Fruit fly (Drosophila melanogaster) whole organism, embryonic: ENCODE data around the gene Tsp97E.

Source experiments
- BEAF-32 ChIP-seq: fragments of 200-800 bp; sonication (Bioruptor generic); optimal IDR thresholded peaks from 3 replicates; lab custom pipeline; 2017; ENCODE audit warnings: missing biosample characterization, missing genetic modification characterization, mild to moderate bottlenecking, moderate library complexity, missing genetic modification reagents
- CG16813 ChIP-seq: fragments of 200-800 bp; sonication (Bioruptor generic); IDR thresholded peaks from 3 replicates; pipeline ENCODE4 v1.3.6; 2022; ENCODE audit warnings: missing biosample characterization, missing genetic modification characterization; ENCODE audit not compliant: partially characterized antibody
- CG4617 ChIP-seq: fragments of 200-800 bp; sonication (Bioruptor generic); optimal IDR thresholded peaks from 3 replicates; lab custom pipeline; 2016; ENCODE audit warnings: missing biosample characterization, missing genetic modification characterization, borderline replicate concordance
- CG7372 ChIP-seq: fragments of 200-800 bp; sonication (Bioruptor generic); IDR thresholded peaks from 2 replicates; pipeline ENCODE4 v1.3.6; 2022; ENCODE audit warnings: missing biosample characterization, missing genetic modification characterization
- CG8924 ChIP-seq: fragments of 200-800 bp; optimal IDR thresholded peaks from 3 replicates; lab custom pipeline; 2019; ENCODE audit warnings: missing biosample characterization, mild to moderate bottlenecking, missing genetic modification characterization, moderate library complexity
- CHES-1-like ChIP-seq: fragments of 200-800 bp; sonication (Bioruptor generic); optimal IDR thresholded peaks from 2 replicates; lab custom pipeline; 2016; ENCODE audit warnings: missing biosample characterization, missing genetic modification characterization
- Hey ChIP-seq: fragments of 200-800 bp; sonication (Bioruptor generic); optimal IDR thresholded peaks from 3 replicates; lab custom pipeline; 2018; ENCODE audit warnings: missing biosample characterization, mild to moderate bottlenecking, missing genetic modification characterization
- Lpt ChIP-seq: fragments of >200 bp; optimal IDR thresholded peaks from 2 replicates; lab custom pipeline; 2018; ENCODE audit warnings: missing biosample characterization, missing genetic modification characterization
- MBD-R2 ChIP-seq: fragments of 200-800 bp; sonication (Bioruptor generic); IDR thresholded peaks from 2 replicates; pipeline ENCODE4 v1.3.6; 2022; ENCODE audit warnings: missing biosample characterization, missing genetic modification characterization
- NC2β ChIP-seq: fragments of 200-800 bp; sonication (Bioruptor generic); optimal IDR thresholded peaks from 2 replicates; lab custom pipeline; 2016; ENCODE audit warnings: missing biosample characterization, missing genetic modification characterization
- Scr ChIP-seq: fragments of 200-800 bp; sonication (Bioruptor generic); IDR thresholded peaks from 2 replicates; pipeline ENCODE4 v1.3.6; 2022; ENCODE audit warnings: missing biosample characterization, missing genetic modification characterization; ENCODE audit not compliant: partially characterized antibody
- inv ChIP-seq: fragments of 200-800 bp; sonication (Bioruptor generic); IDR thresholded peaks from 2 replicates; pipeline ENCODE4 v1.3.6; 2022; ENCODE audit warnings: missing biosample characterization, missing genetic modification characterization; ENCODE audit not compliant: partially characterized antibody
- mam ChIP-seq: fragments of 200-800 bp; sonication (Bioruptor generic); optimal IDR thresholded peaks from 3 replicates; lab custom pipeline; 2016; ENCODE audit warnings: missing biosample characterization, missing genetic modification characterization
- p53 ChIP-seq: fragments of 200-800 bp; sonication (Bioruptor generic); optimal IDR thresholded peaks from 2 replicates; lab custom pipeline; 2016; ENCODE audit warnings: missing biosample characterization, missing genetic modification characterization
- trem ChIP-seq: fragments of 200-800 bp; optimal IDR thresholded peaks from 3 replicates; lab custom pipeline; 2019; ENCODE audit warnings: missing biosample characterization, mild to moderate bottlenecking, missing genetic modification characterization, moderate library complexity

The Tsp97E gene

dm6 chr3R:26912615-26913014 is 52.0 kb downstream of the Tsp97E start, which contains the start of gene Ets97D (continued):
- TF ChIP-seq inv (GFP tag; lab: Robert Waterston, UW) (no peak), Hey (tag; lab: Kevin White, UChicago) (no peak), Lpt (GFP tag; lab: Kevin White, UChicago) (no peak), Scr (peak; percentile 19; the same call in 1 of the 2 replicates), CG7372 (GFP tag; lab: Robert Waterston, UW) (no peak), NC2β (GFP tag; lab: Kevin White, UChicago) (peak; percentile 37), CG8924 (tag; lab: Kevin White, UChicago) (peak; percentile 63), CG16813 (no peak), p53 (peak; percentile 1), MBD-R2 (GFP tag; lab: Robert Waterston, UW) (peak; percentile 82), BEAF-32 (GFP tag; lab: Kevin White, UChicago) (peak; percentile 37), mam (GFP tag; lab: Kevin White, UChicago) (no peak), trem (tag; lab: Kevin White, UChicago) (peak; percentile 48), CHES-1-like (peak; percentile 74), CG4617 (GFP tag; lab: Kevin White, UChicago) (peak; percentile 94)
